Worm (Caenorhabditis elegans): Measurements from ENCODE around the gene puf-12.
A peak's percentile ranks its signal among the peaks of the same experiment; 100 is the strongest.

puf-12 gene

DNA sequence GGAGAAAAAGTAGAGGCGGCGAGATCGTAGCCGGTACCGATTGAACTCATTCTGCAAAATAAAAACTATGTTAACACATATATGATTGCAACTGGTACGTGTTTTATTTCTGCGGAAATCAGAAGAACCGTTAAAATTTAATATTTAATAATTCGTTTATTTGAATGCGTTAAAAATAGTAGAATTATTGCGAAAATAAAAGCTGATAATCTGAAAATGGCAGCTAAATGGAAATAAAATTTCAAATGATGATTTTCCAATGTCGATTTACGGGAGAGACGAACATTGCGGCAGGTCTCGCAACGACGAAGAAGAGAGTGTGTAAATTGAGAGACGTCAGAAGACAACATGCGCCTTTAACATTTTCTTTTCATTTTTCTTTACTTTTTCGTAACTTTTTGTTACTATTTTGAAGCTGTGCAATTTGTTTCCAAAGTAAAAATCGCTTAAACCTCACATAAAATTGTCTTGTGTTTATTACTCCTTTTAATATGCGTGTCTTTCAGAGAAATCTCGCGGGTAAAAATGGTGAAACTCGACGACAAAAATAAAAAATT is at the start of gene puf-12, which contains the start of gene pas-7:
puf-12 (plus strand) TSS at position 507 of the 557 bp plus-strand sequence.
pas-7 (minus strand) TSS at position 51 of the 557 bp plus-strand sequence.
- TF ChIP-seq gmeb-2 (tag; optimal IDR thresholded peaks at IDR 0.05) (no peak), lin-11 (tag; optimal IDR thresholded peaks at IDR 0.05) (no peak), pax-1 (tag; optimal IDR thresholded peaks at IDR 0.05) (peak; percentile 4), ceh-31 (tag; optimal IDR thresholded peaks at IDR 0.05) (peak; percentile 7)

DNA sequence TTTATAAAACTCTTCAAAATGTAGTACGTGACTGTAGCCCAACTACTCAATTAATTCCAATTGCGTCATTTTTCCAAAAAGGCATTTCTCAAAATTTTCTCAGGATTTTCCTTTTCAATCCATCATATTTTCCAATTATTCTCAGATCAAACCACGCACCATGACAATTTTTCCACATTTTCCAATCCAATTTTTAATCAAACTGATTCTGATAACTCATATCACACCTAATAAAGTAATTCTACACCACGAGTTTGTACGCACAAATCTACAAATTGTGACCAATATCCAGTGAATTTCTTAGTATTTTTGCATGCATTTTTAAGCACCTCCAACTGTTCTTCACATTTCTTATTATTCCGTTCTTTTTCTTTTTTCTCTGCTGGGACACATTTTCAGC is 48.6 kb upstream of the puf-12 start:
- no peak for TF ChIP-seq hlh-13 (GFP tag; optimal IDR thresholded peaks at IDR 0.05)
- no peak for TF ChIP-seq T23F11.4 (GFP tag; optimal IDR thresholded peaks at IDR 0.05)
- no peak for TF ChIP-seq unc-42 (tag; optimal IDR thresholded peaks at IDR 0.05)
- no peak for TF ChIP-seq ceh-6 (GFP tag; optimal IDR thresholded peaks at IDR 0.05)
- no peak for TF ChIP-seq ceh-30 (tag; optimal IDR thresholded peaks at IDR 0.05)
- TF ChIP-seq ahr-1 (tag; optimal IDR thresholded peaks at IDR 0.05) = no peak
- no peak for TF ChIP-seq ceh-31 (tag; optimal IDR thresholded peaks at IDR 0.05)
- TF ChIP-seq sdc-2 (tag; optimal IDR thresholded peaks at IDR 0.05) = no peak
- TF ChIP-seq pat-9 (tag; optimal IDR thresholded peaks at IDR 0.05) = no peak
- TF ChIP-seq tbx-2 (tag; optimal IDR thresholded peaks at IDR 0.05) = no peak
- no peak for TF ChIP-seq fax-1 (tag; optimal IDR thresholded peaks at IDR 0.05)
- TF ChIP-seq lim-6 (tag; optimal IDR thresholded peaks at IDR 0.05) = no peak
- TF ChIP-seq hlh-6 (tag; optimal IDR thresholded peaks at IDR 0.05) = no peak

DNA sequence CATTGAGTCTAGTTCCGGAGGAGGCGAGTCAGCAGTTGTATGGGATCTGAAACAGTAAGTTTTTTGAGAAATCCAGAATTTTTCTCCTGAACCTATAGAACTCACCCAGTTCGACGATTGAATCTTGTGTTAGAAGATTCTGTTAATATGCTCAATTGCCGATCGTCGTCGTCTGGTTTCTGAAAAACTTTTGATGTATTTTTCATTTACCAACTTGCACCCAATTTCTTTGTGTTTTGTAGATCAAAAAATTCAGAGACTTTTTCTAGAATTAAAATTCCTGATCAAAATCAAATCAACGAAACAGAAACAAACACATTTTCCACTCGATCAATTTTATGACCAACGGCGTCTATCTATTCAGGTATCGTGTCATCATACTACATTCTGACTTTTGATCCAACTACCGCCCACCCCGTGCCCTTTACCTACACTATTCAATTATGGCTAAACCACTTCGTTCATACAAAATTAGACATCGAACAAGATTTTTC is 43.5 kb upstream of the puf-12 start, which contains the start of gene C18D1.2:
C18D1.2 (plus strand) TSS at position 444 of the 494 bp plus-strand sequence.
- no peak for TF ChIP-seq ceh-6 (GFP tag; optimal IDR thresholded peaks at IDR 0.05)
- TF ChIP-seq dmd-4 (tag; optimal IDR thresholded peaks at IDR 0.05; ENCODE audit: borderline replicate concordance) = no peak
- TF ChIP-seq nfya-1 (tag; optimal IDR thresholded peaks at IDR 0.05) = no peak

DNA sequence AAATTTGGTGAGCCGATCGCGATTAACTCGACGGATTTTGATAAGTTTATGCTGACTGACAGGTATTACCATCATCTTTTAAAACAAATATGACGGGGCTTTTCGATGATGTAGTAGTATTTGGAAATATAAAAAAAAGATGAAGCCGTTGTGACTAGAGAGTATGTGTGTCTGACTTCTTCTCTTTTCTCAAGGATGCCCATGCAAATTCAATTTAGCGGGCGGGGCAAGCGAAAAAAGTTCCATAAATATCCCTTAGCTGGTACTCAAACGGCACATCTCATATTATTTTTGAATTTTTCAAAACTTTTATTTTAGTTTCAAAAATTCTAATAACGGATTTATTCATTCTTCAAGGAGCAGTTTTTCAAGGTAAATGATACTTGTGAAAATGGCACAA is 39.6 kb upstream of the puf-12 start, which contains the start of gene stg-1:
stg-1 (minus strand) TSS at position 153 of the 400 bp plus-strand sequence.
- TF ChIP-seq elt-4 (tag; optimal IDR thresholded peaks at IDR 0.05) (no peak), unc-86 (tag; optimal IDR thresholded peaks at IDR 0.05) (no peak), unc-42 (tag; optimal IDR thresholded peaks at IDR 0.05) (peak; percentile 85), mec-3 (tag; optimal IDR thresholded peaks at IDR 0.05; ENCODE audit: borderline replicate concordance) (no peak)

DNA sequence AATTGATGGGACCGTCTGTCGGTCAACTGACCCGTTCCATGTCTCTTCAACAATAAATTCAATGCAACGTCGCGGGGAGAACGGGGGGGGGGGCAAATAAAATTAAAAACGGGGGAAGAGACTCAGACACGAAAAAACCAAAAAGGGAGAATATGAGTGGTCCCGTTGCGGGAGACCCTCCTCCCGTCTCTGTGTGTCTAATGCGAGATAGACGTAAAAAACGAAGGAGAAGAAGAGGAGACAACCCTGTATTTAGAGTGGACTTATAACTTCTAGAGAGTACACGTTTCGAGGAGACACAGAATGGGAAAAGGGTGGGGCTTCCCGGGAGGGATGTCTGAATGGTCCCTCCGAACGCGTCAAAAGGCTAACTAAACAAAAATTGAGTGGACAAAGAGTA is 34.6 kb upstream of the puf-12 start:
- TF ChIP-seq tbx-2 (tag; optimal IDR thresholded peaks at IDR 0.05) (peak; percentile 4), ceh-6 (GFP tag; optimal IDR thresholded peaks at IDR 0.05) (peak; percentile 42), pha-2 (tag; optimal IDR thresholded peaks at IDR 0.05) (no peak), nfya-1 (tag; optimal IDR thresholded peaks at IDR 0.05) (peak; percentile 11)

DNA sequence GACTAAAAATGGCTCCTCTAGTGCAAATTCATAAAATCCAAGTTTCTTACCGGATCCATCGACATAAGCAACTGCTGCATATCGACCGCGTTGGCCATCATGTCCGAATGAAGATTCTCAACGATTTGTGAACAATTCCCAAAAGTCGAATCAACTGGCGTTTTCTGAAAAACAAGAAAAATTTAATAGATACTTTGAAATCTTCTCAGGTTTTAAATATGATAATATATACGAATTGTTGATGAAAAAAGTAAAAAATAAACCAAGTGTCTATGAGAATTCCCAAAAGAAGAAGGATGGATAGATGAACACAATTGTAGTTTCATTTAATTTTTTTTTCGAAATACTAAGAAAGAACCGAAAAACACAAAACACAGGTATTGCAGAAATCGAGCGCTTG is 32.3 kb upstream of the puf-12 start, which contains the start of gene die-1:
die-1 (minus strand) TSS at position 101 of the 400 bp plus-strand sequence.
- TF ChIP-seq K09A11.1 (tag; optimal IDR thresholded peaks at IDR 0.05; ENCODE audit: insufficient read depth) (no peak), ceh-24 (tag; optimal IDR thresholded peaks at IDR 0.05) (no peak), mec-3 (tag; optimal IDR thresholded peaks at IDR 0.05; ENCODE audit: borderline replicate concordance) (no peak), unc-55 (GFP tag; optimal IDR thresholded peaks at IDR 0.05) (no peak), tbx-2 (tag; optimal IDR thresholded peaks at IDR 0.05) (no peak), elt-4 (tag; optimal IDR thresholded peaks at IDR 0.05) (no peak), elt-2 (tag; optimal IDR thresholded peaks at IDR 0.05) (no peak), pqm-1 (tag; optimal IDR thresholded peaks at IDR 0.05) (no peak), ceh-6 (GFP tag; optimal IDR thresholded peaks at IDR 0.05) (no peak), hlh-8 (tag; optimal IDR thresholded peaks at IDR 0.05) (no peak), K02D7.2 (tag; optimal IDR thresholded peaks at IDR 0.05) (no peak), odd-2 (tag; optimal IDR thresholded peaks at IDR 0.05) (no peak), hlh-30 (tag; optimal IDR thresholded peaks at IDR 0.05; ENCODE audit: insufficient read depth) (no peak), che-1 (tag; optimal IDR thresholded peaks at IDR 0.05) (no peak), hlh-13 (GFP tag; optimal IDR thresholded peaks at IDR 0.05) (no peak), npax-4 (tag; optimal IDR thresholded peaks at IDR 0.05) (no peak), nhr-11 (tag; optimal IDR thresholded peaks at IDR 0.05) (no peak)

Data from whole organism, late embryonic.